Fruit fly (Drosophila melanogaster): ENCODE measurements around the gene CG31715.
A peak's percentile ranks its signal among the peaks of the same experiment; 100 is the strongest.

Gene CG31715

dm6 chr2L:10366525-10366924, 25.1 kb downstream of the CG31715 start, which contains the start of gene CG5056 (continued):
- no peak for TF ChIP-seq CG7839 (tag; optimal IDR thresholded peaks at IDR 0.05)
- TF ChIP-seq sna (GFP tag; IDR thresholded peaks at IDR 0.05; ENCODE audit: partially characterized antibody), result no peak
- TF ChIP-seq ems (GFP tag; optimal IDR thresholded peaks at IDR 0.05), result no peak
- peak; percentile 1 for TF ChIP-seq gro (GFP tag; optimal IDR thresholded peaks at IDR 0.05)
- TF ChIP-seq gfzf (GFP tag; optimal IDR thresholded peaks at IDR 0.05), result peak; percentile 61
- TF ChIP-seq Sry-β (GFP tag; optimal IDR thresholded peaks at IDR 0.05), result peak; percentile 50
- no peak for TF ChIP-seq sisA (GFP tag; IDR thresholded peaks at IDR 0.05)
- no peak for TF ChIP-seq D19B (GFP tag; optimal IDR thresholded peaks at IDR 0.05)
- no peak for TF ChIP-seq cas (GFP tag; IDR thresholded peaks at IDR 0.05)
- TF ChIP-seq CG17829 (tag; optimal IDR thresholded peaks at IDR 0.05), result peak; percentile 47
- TF ChIP-seq Dbx (GFP tag; IDR thresholded peaks at IDR 0.05), result no peak
- no peak for TF ChIP-seq lola (GFP tag; optimal IDR thresholded peaks at IDR 0.05)
- no peak for TF ChIP-seq NK7.1 (GFP tag; optimal IDR thresholded peaks at IDR 0.05)
- no peak for TF ChIP-seq tin (GFP tag; optimal IDR thresholded peaks at IDR 0.05)
- TF ChIP-seq CG3838 (GFP tag; optimal IDR thresholded peaks at IDR 0.05), result no peak
- TF ChIP-seq CG3847 (GFP tag; IDR thresholded peaks at IDR 0.05), result no peak
- TF ChIP-seq CG13287 (GFP tag; IDR thresholded peaks at IDR 0.05; ENCODE audit: partially characterized antibody), result 0 out of 2 replicates have a peak, but pooled peaks have one; percentile 39
- no peak for TF ChIP-seq chinmo (GFP tag; IDR thresholded peaks at IDR 0.05; ENCODE audit: partially characterized antibody)
- peak; percentile 48 for TF ChIP-seq CG17186 (GFP tag; optimal IDR thresholded peaks at IDR 0.05)
- no peak for TF ChIP-seq fd96Cb (tag; optimal IDR thresholded peaks at IDR 0.05)
- TF ChIP-seq CG3407 (GFP tag; optimal IDR thresholded peaks at IDR 0.05), result no peak
- TF ChIP-seq CG2678 (tag; optimal IDR thresholded peaks at IDR 0.05), result no peak
- no peak for TF ChIP-seq CG7745 (tag; optimal IDR thresholded peaks at IDR 0.05)
- TF ChIP-seq Gug (GFP tag; IDR thresholded peaks at IDR 0.05), result no peak
- TF ChIP-seq corto (GFP tag; optimal IDR thresholded peaks at IDR 0.05), result no peak
- TF ChIP-seq CG10979 (tag; optimal IDR thresholded peaks at IDR 0.05), result no peak
- no peak for TF ChIP-seq CG33557 (GFP tag; optimal IDR thresholded peaks at IDR 0.05)
- TF ChIP-seq CG3065 (GFP tag; optimal IDR thresholded peaks at IDR 0.05), result no peak
- no peak for TF ChIP-seq CG17612 (GFP tag; IDR thresholded peaks at IDR 0.05)
- no peak for TF ChIP-seq CG9609 (GFP tag; optimal IDR thresholded peaks at IDR 0.05)
- TF ChIP-seq Hr78 (GFP tag; optimal IDR thresholded peaks at IDR 0.05), result no peak
- TF ChIP-seq org-1 (GFP tag; optimal IDR thresholded peaks at IDR 0.05), result no peak
- TF ChIP-seq zfh2 (GFP tag; optimal IDR thresholded peaks at IDR 0.05), result no peak
- TF ChIP-seq Hr39 (optimal IDR thresholded peaks at IDR 0.05), result no peak
- no peak for TF ChIP-seq stc (GFP tag; IDR thresholded peaks at IDR 0.05)
- TF ChIP-seq Dad (GFP tag; optimal IDR thresholded peaks at IDR 0.05), result no peak
- TF ChIP-seq CG4360 (GFP tag; IDR thresholded peaks at IDR 0.05), result no peak
- no peak for TF ChIP-seq CG17568 (GFP tag; optimal IDR thresholded peaks at IDR 0.05)
- no peak for TF ChIP-seq scrt (GFP tag; optimal IDR thresholded peaks at IDR 0.05)
- no peak for TF ChIP-seq CG11695 (GFP tag; IDR thresholded peaks at IDR 0.05)
- TF ChIP-seq CG12659 (GFP tag; optimal IDR thresholded peaks at IDR 0.05), result peak; percentile 75
- TF ChIP-seq CG16863 (GFP tag; optimal IDR thresholded peaks at IDR 0.05), result no peak
- peak; percentile 10; the same call in 1 of the 2 replicates for TF ChIP-seq amos (GFP tag; IDR thresholded peaks at IDR 0.05; ENCODE audit: partially characterized antibody)
- TF ChIP-seq gem (tag; optimal IDR thresholded peaks at IDR 0.05), result no peak
- TF ChIP-seq Aef1 (GFP tag; IDR thresholded peaks at IDR 0.05), result no peak
- no peak for TF ChIP-seq CG33213 (GFP tag; optimal IDR thresholded peaks at IDR 0.05)
- TF ChIP-seq CG6791 (GFP tag; IDR thresholded peaks at IDR 0.05; ENCODE audit: partially characterized antibody), result 0 out of 3 replicates have a peak, but pooled peaks have one; percentile 25
- no peak for TF ChIP-seq gcm (GFP tag; optimal IDR thresholded peaks at IDR 0.05)
- TF ChIP-seq Jarid2 (GFP tag; optimal IDR thresholded peaks at IDR 0.05), result no peak
- TF ChIP-seq CG2116 (GFP tag; optimal IDR thresholded peaks at IDR 0.05), result peak; percentile 56
